Worm (Caenorhabditis elegans) whole organism, L1 larva: ENCODE measurements around the gene R151.10.

Source experiments
- C16A3.4 ChIP-seq: fragments of 150-350 bp; optimal IDR thresholded peaks from 2 replicates; lab custom pipeline; 2014; ENCODE audit warnings: missing biosample characterization, missing genetic modification characterization
- C34B4.2 ChIP-seq: sonication (generic microtip); optimal IDR thresholded peaks from 2 replicates; lab custom pipeline; 2017; ENCODE audit warnings: mild to moderate bottlenecking, missing genetic modification characterization, missing compliant biosample characterization
- F16B12.6 ChIP-seq: fragments of 150-350 bp; optimal IDR thresholded peaks from 2 replicates; lab custom pipeline; 2014; ENCODE audit warnings: missing biosample characterization, missing genetic modification characterization
- aly-2 ChIP-seq: fragments of 150-350 bp; optimal IDR thresholded peaks from 2 replicates; lab custom pipeline; 2014; ENCODE audit warnings: missing biosample characterization, missing genetic modification characterization
- ama-1 ChIP-seq: fragments of 150-350 bp; optimal IDR thresholded peaks from 2 replicates; lab custom pipeline; 2014
- blmp-1 ChIP-seq: fragments of 150-350 bp; optimal IDR thresholded peaks from 2 replicates; lab custom pipeline; 2014; ENCODE audit warnings: missing biosample characterization, missing genetic modification characterization
- ceh-63 ChIP-seq: fragments of 200-800 bp; sonication (Bioruptor generic); optimal IDR thresholded peaks from 2 replicates; lab custom pipeline; 2018; ENCODE audit warnings: mild to moderate bottlenecking, missing genetic modification characterization, missing compliant biosample characterization
- ceh-8 ChIP-seq: fragments of 200-800 bp; sonication (Bioruptor generic); optimal IDR thresholded peaks from 2 replicates; lab custom pipeline; 2018; ENCODE audit warnings: mild to moderate bottlenecking, missing genetic modification characterization, moderate library complexity, missing compliant biosample characterization
- ceh-82 ChIP-seq, 3 experiments: fragments of 150-350 bp in 1 of 3; sonication (generic microtip) in 2 of 3; optimal IDR thresholded peaks; 2 replicates each; lab custom pipeline; 2014 to 2017; ENCODE audit warnings: missing biosample characterization in 3 of 3, missing genetic modification characterization in 3 of 3
- ces-1 ChIP-seq: fragments of 150-350 bp; optimal IDR thresholded peaks from 2 replicates; lab custom pipeline; 2014; ENCODE audit warnings: missing biosample characterization, missing genetic modification reagents, missing genetic modification characterization
- dsc-1 ChIP-seq: sonication (generic microtip); optimal IDR thresholded peaks from 2 replicates; lab custom pipeline; 2016; ENCODE audit warnings: mild to moderate bottlenecking, missing genetic modification characterization, missing compliant biosample characterization
- egl-13 ChIP-seq: sonication (generic microtip); optimal IDR thresholded peaks from 2 replicates; lab custom pipeline; 2016; ENCODE audit warnings: missing genotype, missing genetic modification reagents, missing genetic modification characterization, missing compliant biosample characterization
- egl-27 ChIP-seq, 2 experiments: fragments of 150-350 bp in 1 of 2; sonication (generic microtip); optimal IDR thresholded peaks; 3 replicates each; lab custom pipeline; 2017 to 2018; ENCODE audit warnings: missing biosample characterization in 2 of 2, missing genetic modification characterization in 2 of 2, missing genetic modification reagents in 2 of 2
- elt-2 ChIP-seq: sonication (generic microtip); optimal IDR thresholded peaks from 2 replicates; lab custom pipeline; 2016; ENCODE audit warnings: missing genetic modification characterization, mild to moderate bottlenecking, inconsistent platforms, missing compliant biosample characterization, missing genetic modification reagents
- fkh-10 ChIP-seq: sonication (generic microtip); optimal IDR thresholded peaks from 2 replicates; lab custom pipeline; 2017; ENCODE audit warnings: missing biosample characterization, missing genetic modification reagents, missing genetic modification characterization
- fkh-8 ChIP-seq: sonication (generic microtip); optimal IDR thresholded peaks from 2 replicates; lab custom pipeline; 2016; ENCODE audit warnings: mild to moderate bottlenecking, missing genetic modification characterization, missing compliant biosample characterization
- fos-1 ChIP-seq: fragments of 150-350 bp; optimal IDR thresholded peaks from 2 replicates; lab custom pipeline; 2014; ENCODE audit warnings: missing biosample characterization, missing genetic modification characterization
- grh-1 ChIP-seq: fragments of 200-800 bp; sonication (Bioruptor generic); IDR thresholded peaks from 2 replicates; pipeline ENCODE4 v1.3.6; 2022; ENCODE audit warnings: missing genetic modification reagents, missing genetic modification characterization, missing compliant biosample characterization
- hlh-4 ChIP-seq: sonication (generic microtip); optimal IDR thresholded peaks from 2 replicates; lab custom pipeline; 2016; ENCODE audit warnings: mild to moderate bottlenecking, missing genetic modification characterization, missing compliant biosample characterization
- hpl-2 ChIP-seq: fragments of 150-350 bp; optimal IDR thresholded peaks from 2 replicates; lab custom pipeline; 2014; ENCODE audit warnings: missing biosample characterization, missing genetic modification reagents, missing genetic modification characterization
- irx-1 ChIP-seq: sonication (generic microtip); optimal IDR thresholded peaks from 2 replicates; lab custom pipeline; 2016; ENCODE audit warnings: missing genetic modification characterization, missing compliant biosample characterization
- isw-1 ChIP-seq: fragments of 200-800 bp; sonication (Bioruptor generic); IDR thresholded peaks from 2 replicates; pipeline ENCODE4 v1.3.6; 2022; ENCODE audit warnings: missing genetic modification characterization, missing compliant biosample characterization
- lin-35 ChIP-seq, 2 experiments: fragments of 150-350 bp; optimal IDR thresholded peaks; 2 replicates each; lab custom pipeline; 2014; ENCODE audit warnings: missing biosample characterization in 2 of 2, missing genetic modification characterization in 2 of 2, missing genetic modification reagents in 2 of 2
- lin-39 ChIP-seq: fragments of 150-350 bp; optimal IDR thresholded peaks from 2 replicates; lab custom pipeline; 2014; ENCODE audit warnings: missing biosample characterization, missing genetic modification reagents, missing genetic modification characterization
- lir-3 ChIP-seq: sonication (generic microtip); optimal IDR thresholded peaks from 2 replicates; lab custom pipeline; 2016; ENCODE audit warnings: mild to moderate bottlenecking, missing genetic modification characterization, moderate library complexity, missing compliant biosample characterization; ENCODE audit not compliant: poor library complexity
- lsy-2 ChIP-seq, 2 experiments: fragments of 150-350 bp; optimal IDR thresholded peaks; 2 replicates each; lab custom pipeline; 2014; ENCODE audit warnings: missing biosample characterization in 2 of 2, missing genetic modification characterization in 2 of 2
- mab-9 ChIP-seq: fragments of 200-800 bp; sonication (Bioruptor generic); IDR thresholded peaks from 2 replicates; pipeline ENCODE4 v1.3.6; 2022; ENCODE audit warnings: missing genetic modification reagents, missing genetic modification characterization, missing compliant biosample characterization
- mdl-1 ChIP-seq, 2 experiments: fragments of 150-350 bp; optimal IDR thresholded peaks; 2 replicates each; lab custom pipeline; 2014 to 2017; ENCODE audit warnings: missing biosample characterization in 2 of 2, missing genetic modification characterization in 2 of 2, inconsistent platforms in 1 of 2
- mef-2 ChIP-seq: fragments of 150-350 bp; optimal IDR thresholded peaks from 2 replicates; lab custom pipeline; 2014; ENCODE audit warnings: missing biosample characterization, missing genetic modification characterization
- mep-1 ChIP-seq: fragments of 150-350 bp; optimal IDR thresholded peaks from 2 replicates; lab custom pipeline; 2014; ENCODE audit warnings: missing biosample characterization, missing genetic modification characterization
- nhr-237 ChIP-seq: fragments of 150-350 bp; optimal IDR thresholded peaks from 2 replicates; lab custom pipeline; 2014; ENCODE audit warnings: missing biosample characterization, missing genetic modification characterization
- nhr-28 ChIP-seq: fragments of 150-350 bp; optimal IDR thresholded peaks from 2 replicates; lab custom pipeline; 2014; ENCODE audit warnings: missing biosample characterization, missing genetic modification characterization
- nhr-47 ChIP-seq: sonication (generic microtip); optimal IDR thresholded peaks from 2 replicates; lab custom pipeline; 2016; ENCODE audit warnings: mild to moderate bottlenecking, missing genetic modification characterization, moderate library complexity, missing compliant biosample characterization
- nhr-71 ChIP-seq: sonication (generic microtip); optimal IDR thresholded peaks from 2 replicates; lab custom pipeline; 2016; ENCODE audit warnings: mild to moderate bottlenecking, missing genetic modification characterization, moderate library complexity, missing compliant biosample characterization
- pag-3 ChIP-seq: sonication (generic microtip); optimal IDR thresholded peaks from 2 replicates; lab custom pipeline; 2017; ENCODE audit warnings: missing genetic modification characterization, mild to moderate bottlenecking, missing compliant biosample characterization, antibody characterized with exemption, borderline replicate concordance; ENCODE audit not compliant: insufficient read depth
- rnt-1 ChIP-seq: sonication (generic microtip); optimal IDR thresholded peaks from 2 replicates; lab custom pipeline; 2016; ENCODE audit warnings: mild to moderate bottlenecking, missing genetic modification characterization, moderate library complexity, missing compliant biosample characterization
- skn-1 ChIP-seq: fragments of 150-350 bp; optimal IDR thresholded peaks from 2 replicates; lab custom pipeline; 2014; ENCODE audit warnings: missing biosample characterization, missing genetic modification characterization
- snpc-4 ChIP-seq: fragments of 150-350 bp; optimal IDR thresholded peaks from 2 replicates; lab custom pipeline; 2014; ENCODE audit warnings: missing biosample characterization, missing genetic modification characterization
- tlp-1 ChIP-seq: fragments of 150-350 bp; optimal IDR thresholded peaks from 2 replicates; lab custom pipeline; 2014; ENCODE audit warnings: missing biosample characterization, missing genetic modification characterization
- unc-130 ChIP-seq: fragments of 150-350 bp; optimal IDR thresholded peaks from 2 replicates; lab custom pipeline; 2017; ENCODE audit warnings: missing biosample characterization, missing genetic modification characterization, inconsistent platforms
- unc-30 ChIP-seq: sonication (generic microtip); optimal IDR thresholded peaks from 2 replicates; lab custom pipeline; 2017; ENCODE audit warnings: missing biosample characterization, missing genetic modification characterization
- unc-86 ChIP-seq: sonication (generic microtip); optimal IDR thresholded peaks from 2 replicates; lab custom pipeline; 2016; ENCODE audit warnings: missing genetic modification characterization, missing compliant biosample characterization
- unc-98 ChIP-seq: fragments of 200-800 bp; sonication (Bioruptor generic); IDR thresholded peaks from 2 replicates; pipeline ENCODE4 v1.3.6; 2022; ENCODE audit warnings: missing genetic modification characterization, missing compliant biosample characterization
- vab-15 ChIP-seq: sonication (generic microtip); optimal IDR thresholded peaks from 2 replicates; lab custom pipeline; 2017; ENCODE audit warnings: missing genotype, mild to moderate bottlenecking, missing genetic modification characterization, missing compliant biosample characterization
- xbp-1 ChIP-seq: sonication (generic microtip); optimal IDR thresholded peaks from 2 replicates; lab custom pipeline; 2016; ENCODE audit warnings: missing genetic modification characterization, missing compliant biosample characterization
- zag-1 ChIP-seq: fragments of 150-350 bp; optimal IDR thresholded peaks from 2 replicates; lab custom pipeline; 2014; ENCODE audit warnings: missing biosample characterization, missing genetic modification characterization
- zip-4 ChIP-seq: fragments of 200-800 bp; sonication (Bioruptor generic); optimal IDR thresholded peaks from 2 replicates; lab custom pipeline; 2018; ENCODE audit warnings: mild to moderate bottlenecking, missing genetic modification characterization, moderate library complexity, missing compliant biosample characterization
- ztf-11 ChIP-seq, 2 experiments: sonication (generic microtip); optimal IDR thresholded peaks; 2 replicates each; lab custom pipeline; 2016 to 2017; ENCODE audit warnings: missing genetic modification characterization in 2 of 2, missing biosample characterization in 1 of 2, missing compliant biosample characterization in 1 of 2
- ztf-4 ChIP-seq: fragments of 150-350 bp; optimal IDR thresholded peaks from 2 replicates; lab custom pipeline; 2014; ENCODE audit warnings: missing biosample characterization, missing genetic modification characterization

R151.10 gene

DNA sequence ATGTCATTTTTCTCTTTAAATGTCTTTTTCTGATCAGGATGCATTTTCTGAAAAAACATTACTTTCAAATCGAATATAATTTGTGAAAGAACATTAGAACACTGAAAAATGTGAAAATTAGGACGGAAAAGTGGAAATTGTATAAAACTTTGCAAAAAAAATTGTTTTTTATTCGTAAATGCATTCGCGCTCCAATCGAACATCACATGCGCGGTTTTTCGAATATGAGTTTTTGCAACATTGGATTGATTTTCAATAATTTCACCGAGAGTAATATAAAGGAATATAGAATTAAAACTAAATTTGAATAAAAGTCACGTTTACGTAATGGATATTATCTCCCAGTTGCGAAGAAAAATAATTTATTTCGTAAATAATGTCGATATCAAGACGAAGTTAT lies 46.5 kb upstream of the R151.10 start, which contains the start of the genes spot-1 and B0361.11 (continued):
- TF ChIP-seq dsc-1 (tag; lab: Kevin White, UChicago), result peak; percentile 67
- no peak for TF ChIP-seq zag-1 (tag; lab: Kevin White, UChicago)
- TF ChIP-seq unc-86, result peak; percentile 31
- no peak for TF ChIP-seq hpl-2
- TF ChIP-seq ztf-4, result no peak
- no peak for TF ChIP-seq nhr-28 (tag; lab: Kevin White, UChicago)
- TF ChIP-seq hlh-4 (tag; lab: Kevin White, UChicago), result no peak
- no peak for TF ChIP-seq ceh-63
- TF ChIP-seq mep-1 (tag; lab: Kevin White, UChicago), result peak; percentile 55
- peak; percentile 72 for TF ChIP-seq snpc-4 (tag; lab: Kevin White, UChicago)
- peak; percentile 43 for TF ChIP-seq grh-1 (GFP tag; lab: Robert Waterston, UW)
- TF ChIP-seq xbp-1 (tag; lab: Kevin White, UChicago), result peak; percentile 68
- no peak for TF ChIP-seq ces-1 (GFP tag; lab: Kevin White, UChicago)
- TF ChIP-seq skn-1 (tag; lab: Kevin White, UChicago), result peak; percentile 25
- peak; percentile 41 for TF ChIP-seq lir-3 (tag; lab: Kevin White, UChicago)
- no peak for TF ChIP-seq ztf-11 (tag; optimal IDR thresholded peaks at IDR 0.05; lab: Kevin White, UChicago)
- no peak for TF ChIP-seq pag-3 (tag; lab: Kevin White, UChicago)
- TF ChIP-seq aly-2, result no peak
- TF ChIP-seq fkh-8, result no peak
- peak; percentile 19 for TF ChIP-seq elt-2 (tag; lab: Kevin White, UChicago)
- peak; percentile 55 for TF ChIP-seq blmp-1 (tag; lab: Kevin White, UChicago)
- peak; percentile 34 for TF ChIP-seq F16B12.6 (tag; lab: Kevin White, UChicago)
- no peak for TF ChIP-seq unc-98 (GFP tag; lab: Robert Waterston, UW)
- TF ChIP-seq rnt-1, result peak; percentile 76
- no peak for TF ChIP-seq unc-30 (tag; lab: Kevin White, UChicago)
- TF ChIP-seq zip-4 (GFP tag; lab: Kevin White, UChicago), result no peak
- TF ChIP-seq unc-130 (tag; lab: Kevin White, UChicago), result peak; percentile 67
- peak in 1 of 2 experiments; percentile 11 for TF ChIP-seq mdl-1 (tag; optimal IDR thresholded peaks at IDR 0.05; lab: Kevin White, UChicago)
- peak; percentile 39 for TF ChIP-seq irx-1 (tag; lab: Kevin White, UChicago)
- TF ChIP-seq egl-27 (tag; optimal IDR thresholded peaks at IDR 0.05; lab: Kevin White, UChicago), result no peak
- no peak for TF ChIP-seq mab-9 (GFP tag; lab: Robert Waterston, UW)
- TF ChIP-seq lin-35 (GFP tag; optimal IDR thresholded peaks at IDR 0.05; lab: Kevin White, UChicago), result peak; percentile 96 to 99
- TF ChIP-seq fkh-10 (GFP tag; lab: Kevin White, UChicago), result no peak
- TF ChIP-seq ama-1 (lab: Kevin White, UChicago), result no peak
- peak; percentile 27 for TF ChIP-seq lin-39 (tag; lab: Kevin White, UChicago)

DNA sequence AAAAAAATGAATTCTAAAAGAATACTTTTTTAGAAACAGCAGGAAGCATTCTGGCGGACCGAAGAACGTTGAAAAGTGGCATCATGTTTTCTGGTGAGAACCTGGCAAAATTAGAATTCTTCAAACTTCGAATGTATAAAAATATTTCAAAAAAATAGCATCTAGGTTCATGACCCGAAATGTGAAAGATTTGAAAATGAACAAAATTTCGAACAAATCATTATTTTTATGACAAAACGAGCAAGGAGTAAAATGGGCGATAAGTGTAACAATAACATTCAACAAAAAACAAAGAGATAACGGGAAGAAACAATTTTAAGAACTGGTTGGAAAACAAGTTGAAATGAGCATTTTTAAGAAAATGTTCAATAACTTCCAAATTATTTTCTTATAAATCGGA lies 44.6 kb upstream of the R151.10 start, which contains the start of gene psd-1:
Gene psd-1 (minus strand): TSS at position 101 of the 400 bp plus-strand sequence.
- TF ChIP-seq ama-1 (lab: Kevin White, UChicago) (no peak), pag-3 (tag; lab: Kevin White, UChicago) (no peak), egl-27 (tag; optimal IDR thresholded peaks at IDR 0.05; lab: Kevin White, UChicago) (no peak), lsy-2 (tag; optimal IDR thresholded peaks at IDR 0.05; lab: Kevin White, UChicago) (no peak), nhr-71 (tag; lab: Kevin White, UChicago) (no peak), C16A3.4 (tag; lab: Kevin White, UChicago) (no peak), fkh-8 (no peak), fos-1 (tag; lab: Kevin White, UChicago) (no peak), vab-15 (no peak)

DNA sequence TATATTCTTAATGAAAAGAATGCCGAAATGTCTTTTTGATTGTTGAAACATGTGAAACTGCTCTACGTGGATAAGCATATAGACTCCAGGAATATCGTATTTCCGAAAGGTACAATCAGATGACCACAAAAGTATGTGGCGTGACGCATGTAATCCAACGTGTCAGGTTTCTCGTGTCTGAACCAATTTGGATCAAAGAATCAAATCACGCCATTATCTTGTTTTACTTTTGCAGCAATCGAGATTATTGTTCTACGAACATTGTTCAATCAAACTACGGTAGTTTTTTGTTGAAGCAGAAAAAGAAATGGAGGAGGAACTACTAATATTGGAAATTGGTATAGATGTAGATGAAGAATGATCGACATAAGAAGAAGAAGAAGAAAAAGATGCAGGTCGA lies 43.0 kb upstream of the R151.10 start:
- TF ChIP-seq hpl-2 (no peak), ceh-82 (tag; optimal IDR thresholded peaks at IDR 0.05; lab: Kevin White, UChicago) (no peak), xbp-1 (tag; lab: Kevin White, UChicago) (no peak), mef-2 (tag; lab: Kevin White, UChicago) (no peak), tlp-1 (tag; lab: Kevin White, UChicago) (no peak), grh-1 (GFP tag; lab: Robert Waterston, UW) (0 out of 2 replicates have a peak, but pooled peaks have one; percentile 28), C34B4.2 (tag; lab: Kevin White, UChicago) (no peak), unc-86 (no peak), lir-3 (tag; lab: Kevin White, UChicago) (no peak), F16B12.6 (tag; lab: Kevin White, UChicago) (no peak), elt-2 (tag; lab: Kevin White, UChicago) (no peak), egl-13 (tag; lab: Kevin White, UChicago) (no peak), isw-1 (GFP tag; lab: Robert Waterston, UW) (no peak), ceh-8 (no peak), blmp-1 (tag; lab: Kevin White, UChicago) (peak; percentile 56), nhr-237 (tag; lab: Kevin White, UChicago) (no peak), nhr-47 (peak; percentile 12), unc-98 (GFP tag; lab: Robert Waterston, UW) (no peak)
